Worm (Caenorhabditis elegans): Measurements from ENCODE around the gene sdz-18.

Gene sdz-18

DNA sequence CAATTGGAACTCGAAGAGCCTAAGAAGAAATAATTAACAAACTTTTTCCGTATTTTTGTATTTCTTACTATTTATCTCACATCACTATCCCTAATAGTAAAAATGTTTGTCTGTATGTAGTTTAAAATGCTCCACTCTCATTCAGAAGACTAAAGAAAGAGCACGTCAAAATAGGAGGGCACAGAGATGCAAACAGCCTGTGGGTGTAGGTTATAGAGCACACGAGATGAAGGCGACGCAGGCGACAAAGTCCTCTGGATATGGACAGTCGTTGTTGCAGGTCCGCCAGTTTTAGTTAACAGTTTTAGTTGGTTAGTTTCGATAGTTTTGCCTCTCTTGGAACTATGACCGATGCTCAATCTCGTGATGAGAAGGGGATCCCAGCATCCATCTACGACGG is 25.6 kb upstream of the sdz-18 start, which contains the start of gene ceh-82:
Gene ceh-82 (plus strand): TSS at position 301 of the 400 bp plus-strand sequence.
- no peak for TF ChIP-seq nhr-23 (tag; optimal IDR thresholded peaks at IDR 0.05)
- TF ChIP-seq zag-1 (tag; optimal IDR thresholded peaks at IDR 0.05) = no peak
- TF ChIP-seq skn-1 (tag; optimal IDR thresholded peaks at IDR 0.05) = no peak
- TF ChIP-seq egl-5 (tag; optimal IDR thresholded peaks at IDR 0.05) = no peak
- no peak for TF ChIP-seq pqm-1 (tag; optimal IDR thresholded peaks at IDR 0.05)
- TF ChIP-seq tbx-2 (tag; optimal IDR thresholded peaks at IDR 0.05) = no peak

DNA sequence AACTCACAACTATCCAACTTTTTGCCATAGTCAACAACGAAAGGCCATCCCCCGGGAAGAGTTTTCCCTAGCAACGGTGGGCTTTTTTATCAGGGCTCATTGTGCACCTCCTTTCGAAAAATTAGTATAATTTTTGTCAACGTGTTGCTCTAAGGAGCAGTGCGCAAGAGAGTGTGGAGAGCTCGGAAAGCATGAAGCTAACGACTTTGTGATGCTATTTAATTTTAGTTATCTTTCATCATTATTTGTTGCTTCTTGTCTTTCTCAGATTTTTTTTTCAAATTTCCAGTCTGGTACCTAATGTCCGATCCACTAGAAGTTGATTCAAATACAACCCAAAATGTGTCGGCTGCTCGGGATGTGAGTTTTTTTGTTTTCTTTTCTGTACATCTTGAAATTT is 23.8 kb upstream of the sdz-18 start, which contains the start of gene ceh-81:
Gene ceh-81 (plus strand): TSS at position 301 of the 400 bp plus-strand sequence.
- TF ChIP-seq fkh-10 (GFP tag; optimal IDR thresholded peaks at IDR 0.05) (no peak), R02D3.7 (tag; optimal IDR thresholded peaks at IDR 0.05) (no peak), skn-1 (tag; optimal IDR thresholded peaks at IDR 0.05) (no peak), nhr-237 (tag; optimal IDR thresholded peaks at IDR 0.05) (no peak), ztf-11 (tag; optimal IDR thresholded peaks at IDR 0.05) (no peak), unc-62 (GFP tag; optimal IDR thresholded peaks at IDR 0.05) (no peak), nhr-23 (tag; optimal IDR thresholded peaks at IDR 0.05) (no peak), lin-39 (tag; optimal IDR thresholded peaks at IDR 0.05) (no peak), nhr-77 (tag; optimal IDR thresholded peaks at IDR 0.05) (no peak), egl-27 (tag; optimal IDR thresholded peaks at IDR 0.05) (no peak), ceh-82 (tag; optimal IDR thresholded peaks at IDR 0.05) (no peak), jun-1 (tag; optimal IDR thresholded peaks at IDR 0.05) (no peak), ama-1 (optimal IDR thresholded peaks at IDR 0.05) (no peak), elt-1 (tag; optimal IDR thresholded peaks at IDR 0.05) (no peak), nhr-28 (tag; optimal IDR thresholded peaks at IDR 0.05) (no peak), fkh-2 (tag; optimal IDR thresholded peaks at IDR 0.05) (no peak), nhr-67 (tag; optimal IDR thresholded peaks at IDR 0.05) (no peak), lsy-12 (tag; optimal IDR thresholded peaks at IDR 0.05) (no peak), ZK546.5 (tag; optimal IDR thresholded peaks at IDR 0.05) (no peak), nhr-76 (tag; optimal IDR thresholded peaks at IDR 0.05) (no peak)

- no peak for TF ChIP-seq ceh-82 (tag; optimal IDR thresholded peaks at IDR 0.05)
- TF ChIP-seq elt-2 (tag; optimal IDR thresholded peaks at IDR 0.05) = peak; percentile 92
- peak; percentile 89 for TF ChIP-seq pqm-1 (tag; optimal IDR thresholded peaks at IDR 0.05)
- TF ChIP-seq eor-1 (tag; optimal IDR thresholded peaks at IDR 0.05) = no peak
- TF ChIP-seq unc-39 (tag; optimal IDR thresholded peaks at IDR 0.05) = no peak
- no peak for TF ChIP-seq ceh-28 (tag; optimal IDR thresholded peaks at IDR 0.05)
- TF ChIP-seq nhr-76 (tag; optimal IDR thresholded peaks at IDR 0.05) = no peak
- no peak for TF ChIP-seq jun-1 (tag; optimal IDR thresholded peaks at IDR 0.05)
These were observed 22.0 kb upstream of the sdz-18 start, which contains the start of gene btb-9 for ce11 chrII:1728253-1728652. Gene btb-9 (plus strand): TSS chrII:1728506.

- no peak for TF ChIP-seq unc-39 (tag; optimal IDR thresholded peaks at IDR 0.05)
- TF ChIP-seq lin-39 (tag; optimal IDR thresholded peaks at IDR 0.05) = no peak
- TF ChIP-seq nhr-11 (tag; optimal IDR thresholded peaks at IDR 0.05) = no peak
- TF ChIP-seq fkh-2 (tag; optimal IDR thresholded peaks at IDR 0.05) = no peak
- TF ChIP-seq ceh-9 (tag; optimal IDR thresholded peaks at IDR 0.05) = no peak
- no peak for TF ChIP-seq R02D3.7 (tag; optimal IDR thresholded peaks at IDR 0.05)
- no peak for TF ChIP-seq ceh-16 (tag; optimal IDR thresholded peaks at IDR 0.05)
- no peak for TF ChIP-seq elt-3 (tag; optimal IDR thresholded peaks at IDR 0.05)
These were observed 19.4 kb upstream of the sdz-18 start, which contains the start of gene F45C12.17 for ce11 chrII:1725735-1726134. Gene F45C12.17 (plus strand): TSS chrII:1726111.

DNA sequence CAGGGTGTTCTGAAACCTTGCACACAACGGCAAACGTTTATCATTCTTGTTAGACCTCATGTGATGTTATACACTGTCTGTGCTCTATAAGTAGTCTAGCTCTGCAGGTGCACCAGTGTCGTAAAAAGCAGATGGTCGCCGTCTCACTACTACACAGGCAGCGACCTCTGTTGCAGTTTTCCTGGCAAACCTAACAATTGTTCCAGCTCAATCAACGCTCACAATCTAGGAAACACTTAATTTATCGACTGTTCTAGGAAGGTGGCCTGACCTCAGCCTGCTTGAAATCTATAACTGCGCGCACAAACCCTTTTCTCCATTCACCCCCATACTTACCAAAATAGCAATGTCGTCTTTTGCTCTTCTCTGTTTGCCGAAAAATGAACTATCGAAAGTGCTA is 18.0 kb upstream of the sdz-18 start, which contains the start of gene fbxb-11:
Gene fbxb-11 (plus strand): TSS at position 301 of the 400 bp plus-strand sequence.
- TF ChIP-seq zag-1 (tag; optimal IDR thresholded peaks at IDR 0.05) = no peak
- no peak for TF ChIP-seq nfya-1 (tag; optimal IDR thresholded peaks at IDR 0.05; ENCODE audit: insufficient read depth)
- no peak for TF ChIP-seq tbx-2 (tag; optimal IDR thresholded peaks at IDR 0.05)
- TF ChIP-seq mml-1 (tag; optimal IDR thresholded peaks at IDR 0.05) = no peak
- no peak for TF ChIP-seq nhr-237 (tag; optimal IDR thresholded peaks at IDR 0.05)
- TF ChIP-seq nhr-11 (tag; optimal IDR thresholded peaks at IDR 0.05) = no peak
- TF ChIP-seq aly-2 (tag; optimal IDR thresholded peaks at IDR 0.05) = no peak
- TF ChIP-seq lin-39 (tag; optimal IDR thresholded peaks at IDR 0.05) = no peak
- TF ChIP-seq sea-2 (GFP tag; optimal IDR thresholded peaks at IDR 0.05) = no peak
- TF ChIP-seq skn-1 (tag; optimal IDR thresholded peaks at IDR 0.05) = no peak
- no peak for TF ChIP-seq lin-15B (tag; optimal IDR thresholded peaks at IDR 0.05)
- no peak for TF ChIP-seq elt-2 (tag; optimal IDR thresholded peaks at IDR 0.05)
